Worm (Caenorhabditis elegans): ENCODE results near the gene ZC21.10.

Gene ZC21.10

DNA sequence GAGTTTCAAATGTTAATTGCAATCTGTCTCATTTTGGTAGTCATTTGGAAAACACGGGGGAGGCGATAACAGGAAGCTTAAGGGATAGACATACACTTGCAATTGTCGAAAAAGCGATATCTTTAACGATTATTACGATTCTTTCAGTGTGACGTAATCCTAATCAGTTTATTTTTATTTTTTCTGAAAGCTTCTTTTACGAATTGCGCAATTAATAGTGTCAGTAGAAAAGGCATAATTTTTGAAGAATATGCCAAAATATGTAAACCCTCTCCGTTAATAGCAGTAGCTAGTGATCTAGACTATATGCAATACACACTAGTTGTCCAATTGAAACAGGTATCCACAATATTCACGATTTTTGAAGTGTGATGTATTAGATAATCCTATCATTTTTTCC lies 30.5 kb downstream of the ZC21.10 start:
- TF ChIP-seq sox-2 (GFP tag; IDR thresholded peaks at IDR 0.05) (no peak), pqm-1 (tag; optimal IDR thresholded peaks at IDR 0.05) (no peak), pha-2 (tag; optimal IDR thresholded peaks at IDR 0.05) (no peak), nhr-232 (tag; optimal IDR thresholded peaks at IDR 0.05) (no peak), eyg-1 (tag; optimal IDR thresholded peaks at IDR 0.05) (no peak), zip-5 (tag; optimal IDR thresholded peaks at IDR 0.05) (no peak), syd-9 (tag; optimal IDR thresholded peaks at IDR 0.05) (no peak), hlh-30 (tag; optimal IDR thresholded peaks at IDR 0.05; ENCODE audit: insufficient read depth) (no peak), unc-55 (GFP tag; optimal IDR thresholded peaks at IDR 0.05) (no peak), ceh-19 (GFP tag; optimal IDR thresholded peaks at IDR 0.05) (no peak), tbx-7 (tag; optimal IDR thresholded peaks at IDR 0.05) (no peak), pros-1 (tag; optimal IDR thresholded peaks at IDR 0.05) (no peak), ceh-14 (tag; optimal IDR thresholded peaks at IDR 0.05) (no peak), dmd-4 (tag; optimal IDR thresholded peaks at IDR 0.05; ENCODE audit: borderline replicate concordance) (no peak), pax-1 (tag; optimal IDR thresholded peaks at IDR 0.05) (no peak), nfya-1 (tag; optimal IDR thresholded peaks at IDR 0.05) (no peak), ama-1 (optimal IDR thresholded peaks at IDR 0.05) (no peak), ceh-31 (tag; optimal IDR thresholded peaks at IDR 0.05) (no peak)

DNA sequence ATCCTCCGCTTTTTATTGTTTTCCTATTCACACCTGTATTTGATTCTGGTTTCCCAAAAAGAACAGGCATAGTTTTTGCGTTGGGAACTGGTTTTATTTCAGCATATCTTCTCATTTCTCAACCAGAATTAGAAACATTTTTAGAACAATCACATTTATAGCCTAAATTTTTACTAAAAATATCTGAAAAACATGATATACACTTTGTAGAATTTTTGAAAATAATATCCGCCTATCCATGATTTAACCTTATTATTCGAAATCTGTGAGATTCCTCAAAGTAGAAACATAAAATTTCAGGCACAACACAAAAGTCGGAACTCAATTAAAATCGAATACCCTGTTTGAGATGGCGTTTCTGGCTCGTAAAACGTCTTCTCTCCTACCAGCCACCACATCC lies 31.0 kb downstream of the ZC21.10 start, which contains the start of gene acdh-6:
acdh-6 (plus strand) TSS at position 301 of the 400 bp plus-strand sequence.
- no peak for TF ChIP-seq pax-1 (tag; optimal IDR thresholded peaks at IDR 0.05)
- TF ChIP-seq fax-1 (tag; optimal IDR thresholded peaks at IDR 0.05) = no peak
- no peak for TF ChIP-seq ceh-14 (tag; optimal IDR thresholded peaks at IDR 0.05)
- no peak for TF ChIP-seq hlh-6 (tag; optimal IDR thresholded peaks at IDR 0.05)
- TF ChIP-seq odd-2 (tag; optimal IDR thresholded peaks at IDR 0.05) = no peak
- no peak for TF ChIP-seq ceh-45 (GFP tag; IDR thresholded peaks at IDR 0.05)

DNA sequence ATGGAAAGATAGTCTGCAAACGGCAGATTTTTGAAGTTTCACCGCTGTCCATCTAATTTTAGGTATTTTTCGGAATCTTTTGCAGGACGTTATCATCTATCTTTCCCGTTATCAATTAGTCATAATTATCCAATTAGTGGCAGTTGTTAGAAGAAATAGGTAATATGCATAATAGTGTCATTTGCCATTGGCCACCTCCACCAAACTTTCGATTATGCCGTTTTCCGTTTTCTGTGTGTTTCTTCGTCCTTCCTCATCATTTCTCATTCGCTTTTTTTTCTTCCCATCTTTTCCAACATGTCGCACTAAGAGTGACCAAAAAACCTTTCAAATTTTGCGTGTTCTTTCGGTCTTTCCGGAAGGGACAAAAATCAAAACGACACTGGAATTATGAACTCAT lies 34.5 kb downstream of the ZC21.10 start:
- TF ChIP-seq odd-2 (tag; optimal IDR thresholded peaks at IDR 0.05) (no peak), Y22D7AL.16 (tag; optimal IDR thresholded peaks at IDR 0.05) (no peak)

DNA sequence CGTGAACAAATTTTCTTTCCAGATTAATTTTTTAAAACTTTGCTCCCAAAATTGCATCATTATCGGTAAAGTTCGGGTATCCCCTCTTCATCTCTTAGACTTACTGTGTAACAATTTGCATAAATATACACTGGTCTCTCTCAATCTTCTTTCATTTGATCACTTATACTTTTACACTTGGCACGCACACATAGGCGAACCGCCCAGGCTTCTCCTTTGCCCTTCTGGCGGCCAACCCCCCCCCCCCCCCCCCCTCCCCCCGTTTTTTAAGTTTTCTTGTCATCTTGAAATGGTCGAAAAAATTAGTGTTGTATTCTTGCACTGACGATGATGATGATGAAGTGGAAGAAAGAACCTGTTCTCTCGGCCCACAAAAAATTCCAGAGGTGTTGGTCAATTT lies 40.4 kb downstream of the ZC21.10 start:
- TF ChIP-seq ttx-3 (tag; optimal IDR thresholded peaks at IDR 0.05) (no peak), K02D7.2 (tag; optimal IDR thresholded peaks at IDR 0.05) (no peak), pax-1 (tag; optimal IDR thresholded peaks at IDR 0.05) (no peak), unc-55 (GFP tag; optimal IDR thresholded peaks at IDR 0.05) (no peak), zip-5 (tag; optimal IDR thresholded peaks at IDR 0.05) (no peak), fax-1 (tag; optimal IDR thresholded peaks at IDR 0.05) (no peak), fkh-10 (GFP tag; optimal IDR thresholded peaks at IDR 0.05) (no peak), lim-6 (tag; optimal IDR thresholded peaks at IDR 0.05) (no peak), ama-1 (optimal IDR thresholded peaks at IDR 0.05) (no peak), pag-3 (tag; optimal IDR thresholded peaks at IDR 0.05; ENCODE audit: borderline replicate concordance) (no peak), hlh-6 (tag; optimal IDR thresholded peaks at IDR 0.05) (no peak), pha-4 (tag; optimal IDR thresholded peaks at IDR 0.05) (no peak), hlh-8 (tag; optimal IDR thresholded peaks at IDR 0.05) (no peak), ceh-24 (tag; optimal IDR thresholded peaks at IDR 0.05) (no peak)

DNA sequence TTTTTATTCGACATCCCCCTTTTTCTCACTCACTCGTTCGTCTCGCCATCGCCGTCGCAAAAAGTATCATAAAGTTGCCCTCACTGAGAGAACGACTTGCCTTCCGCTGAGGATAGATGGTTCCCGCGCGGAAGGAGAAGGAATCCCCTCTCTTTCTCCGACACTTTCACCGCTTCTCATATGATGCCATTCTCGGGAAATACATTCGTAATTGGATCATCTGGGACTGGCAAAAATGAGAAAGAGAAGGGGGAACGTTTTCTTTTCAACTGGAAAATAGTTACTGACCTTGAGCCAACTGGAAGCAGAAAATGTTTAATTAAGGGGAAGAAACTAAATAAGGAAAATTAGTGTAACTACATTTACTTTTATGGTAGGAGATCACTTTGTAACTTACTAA lies 42.0 kb downstream of the ZC21.10 start:
- peak; percentile 3 for TF ChIP-seq ref-2 (tag; optimal IDR thresholded peaks at IDR 0.05)
- peak; percentile 65 for TF ChIP-seq unc-42 (tag; optimal IDR thresholded peaks at IDR 0.05)
- no peak for TF ChIP-seq fkh-6 (tag; optimal IDR thresholded peaks at IDR 0.05)

DNA sequence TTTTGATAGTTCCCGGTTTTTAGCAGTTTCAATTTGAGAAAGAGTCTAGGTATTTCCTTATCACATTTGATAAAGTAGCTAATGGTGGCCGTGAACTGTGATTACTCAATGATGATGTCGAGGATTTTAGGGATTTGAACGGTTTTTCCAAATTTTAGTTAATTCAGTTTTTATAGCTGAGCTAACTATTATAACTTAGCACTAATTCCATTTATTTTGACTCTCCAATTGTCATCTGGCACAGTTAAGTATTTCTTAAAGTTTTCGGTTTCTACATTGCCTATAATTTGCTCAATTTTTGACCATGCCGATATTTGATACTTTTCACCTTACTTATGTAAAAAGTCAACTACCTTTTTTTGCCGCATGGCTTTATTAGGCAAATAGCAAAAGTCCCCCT lies 43.4 kb downstream of the ZC21.10 start:
- TF ChIP-seq hlh-30 (tag; optimal IDR thresholded peaks at IDR 0.05; ENCODE audit: insufficient read depth) = no peak
- no peak for TF ChIP-seq ceh-14 (tag; optimal IDR thresholded peaks at IDR 0.05)
- no peak for TF ChIP-seq unc-3 (GFP tag; conservative IDR thresholded peaks at IDR 0.05)
- no peak for TF ChIP-seq unc-3 (tag; optimal IDR thresholded peaks at IDR 0.05)
- TF ChIP-seq ceh-24 (tag; optimal IDR thresholded peaks at IDR 0.05) = no peak
- no peak for TF ChIP-seq elt-4 (tag; optimal IDR thresholded peaks at IDR 0.05)

Data from whole organism, late embryonic.